Worm (Caenorhabditis elegans) whole organism, late embryonic: Measurements from ENCODE around the gene cutl-19.

Experiments used
- ceh-9 ChIP-seq: sonication (generic microtip); optimal IDR thresholded peaks from 2 replicates; lab custom pipeline; 2016; ENCODE audit warnings: mild to moderate bottlenecking, missing genetic modification characterization, inconsistent platforms, missing compliant biosample characterization
- pag-3 ChIP-seq: sonication (generic microtip); optimal IDR thresholded peaks from 2 replicates; lab custom pipeline; 2016; ENCODE audit warnings: missing compliant biosample characterization, missing genetic modification characterization, borderline replicate concordance
- unc-55 ChIP-seq: sonication (generic microtip); optimal IDR thresholded peaks from 2 replicates; lab custom pipeline; 2017; ENCODE audit warnings: missing biosample characterization, missing genetic modification reagents, missing genetic modification characterization

DNA sequence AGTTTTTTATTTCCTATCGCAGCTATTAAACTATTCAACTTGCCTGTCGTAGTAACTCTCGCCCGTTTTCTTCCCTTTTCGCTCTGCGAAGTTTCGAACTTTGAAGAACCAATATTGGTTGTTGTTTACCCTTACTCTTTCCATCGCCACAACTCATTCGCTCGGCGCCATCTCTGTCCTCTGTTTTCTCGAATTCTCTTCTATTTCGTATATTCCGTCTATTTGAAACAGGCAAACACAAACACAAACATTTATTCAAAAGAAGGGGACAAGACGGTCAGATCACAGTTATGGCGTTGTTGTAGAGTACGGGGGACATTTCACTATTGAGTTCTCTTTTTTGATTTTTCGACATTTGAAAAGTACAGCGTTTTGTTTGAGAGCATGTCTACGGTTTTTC lies 5.4 kb upstream of the cutl-19 start:
- TF ChIP-seq unc-55 (GFP tag; lab: Kevin White, UChicago): no peak
- TF ChIP-seq ceh-9 (tag; lab: Kevin White, UChicago): no peak
- no peak for TF ChIP-seq pag-3 (tag; lab: Kevin White, UChicago)
